Worm (Caenorhabditis elegans) whole organism, late embryonic: ENCODE results near the gene gpc-1.

Source experiments
- K02D7.2 ChIP-seq: sonication (generic microtip); optimal IDR thresholded peaks from 2 replicates; lab custom pipeline; 2017; ENCODE audit warnings: mild to moderate bottlenecking, missing genetic modification characterization, missing compliant biosample characterization
- ahr-1 ChIP-seq: sonication (generic microtip); optimal IDR thresholded peaks from 2 replicates; lab custom pipeline; 2016; ENCODE audit warnings: missing genetic modification characterization, missing compliant biosample characterization
- elt-2 ChIP-seq: sonication (generic microtip); optimal IDR thresholded peaks from 2 replicates; lab custom pipeline; 2016; ENCODE audit warnings: missing genetic modification reagents, missing genetic modification characterization, missing compliant biosample characterization
- fkh-10 ChIP-seq: fragments of 150-350 bp; optimal IDR thresholded peaks from 2 replicates; lab custom pipeline; 2014; ENCODE audit warnings: missing biosample characterization, missing genetic modification reagents, missing genetic modification characterization
- lin-11 ChIP-seq: fragments of 200-800 bp; sonication (Bioruptor generic); optimal IDR thresholded peaks from 2 replicates; lab custom pipeline; 2018; ENCODE audit warnings: mild to moderate bottlenecking, missing genetic modification characterization, missing compliant biosample characterization
- nhr-11 ChIP-seq: fragments of 150-350 bp; optimal IDR thresholded peaks from 2 replicates; lab custom pipeline; 2014; ENCODE audit warnings: missing biosample characterization, missing genetic modification characterization

DNA sequence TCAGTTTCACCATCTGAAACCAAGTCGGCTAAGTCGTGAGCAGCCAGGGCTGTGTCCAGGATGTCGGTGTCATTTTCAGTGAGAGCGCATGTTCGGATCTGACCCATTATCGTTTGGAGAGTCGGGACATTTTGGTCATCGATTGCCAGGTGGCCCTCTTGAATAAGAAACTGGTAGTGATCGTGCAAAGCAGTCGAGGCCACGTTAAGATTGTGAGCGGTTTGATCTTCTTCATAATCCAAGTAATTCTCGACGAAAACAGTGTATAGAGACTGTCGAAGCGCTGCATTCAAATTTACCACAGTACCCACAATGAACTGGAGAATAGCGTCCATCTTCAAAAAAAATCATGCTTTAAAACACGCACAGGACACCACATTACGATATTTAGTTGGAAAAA is 22.3 kb downstream of the gpc-1 start, which contains the start of gene T14G8.6:
- TF ChIP-seq nhr-11 (tag; lab: Kevin White, UChicago) (no peak), K02D7.2 (no peak), elt-2 (tag; lab: Kevin White, UChicago) (no peak), fkh-10 (GFP tag; lab: Kevin White, UChicago) (no peak), lin-11 (tag; lab: Kevin White, UChicago) (no peak), ahr-1 (tag; lab: Kevin White, UChicago) (no peak)
